Fruit fly (Drosophila melanogaster): ENCODE results near the gene Spag1.

- no peak for TF ChIP-seq tj (GFP tag; optimal IDR thresholded peaks at IDR 0.05)
- TF ChIP-seq Mnt (GFP tag; optimal IDR thresholded peaks at IDR 0.05), result no peak
- no peak for TF ChIP-seq Crg-1 (GFP tag; optimal IDR thresholded peaks at IDR 0.05)
- TF ChIP-seq CG14711 (tag; optimal IDR thresholded peaks at IDR 0.05), result peak; percentile 73
- no peak for TF ChIP-seq kay (GFP tag; ENCODE audit: borderline replicate concordance)
- TF ChIP-seq ovo (GFP tag; optimal IDR thresholded peaks at IDR 0.05), result no peak
- no peak for TF ChIP-seq CG5204 (GFP tag; optimal IDR thresholded peaks at IDR 0.05)
- TF ChIP-seq CG11617 (GFP tag; optimal IDR thresholded peaks at IDR 0.05), result peak; percentile 8
- peak; percentile 28 for TF ChIP-seq cic (GFP tag; optimal IDR thresholded peaks at IDR 0.05)
- TF ChIP-seq Hr96 (GFP tag; optimal IDR thresholded peaks at IDR 0.05), result no peak
- no peak for TF ChIP-seq CG1620 (GFP tag; optimal IDR thresholded peaks at IDR 0.05)
Observed at dm6 chr3R:26963747-26964174, 16.1 kb downstream of the Spag1 start.
